Fruit fly (Drosophila melanogaster) whole organism, embryonic: ENCODE measurements around the gene CG44362.

Source experiments
- Adf1 ChIP-seq: fragments of 200-800 bp; sonication (Bioruptor generic); IDR thresholded peaks from 2 replicates; pipeline ENCODE4 v1.3.6; 2022; ENCODE audit warnings: missing biosample characterization, missing genetic modification characterization
- B-H2 ChIP-seq: fragments of 200-800 bp; sonication (Bioruptor generic); optimal IDR thresholded peaks from 2 replicates; lab custom pipeline; 2018; ENCODE audit warnings: missing biosample characterization, mild to moderate bottlenecking, missing genetic modification characterization
- CG10543 ChIP-seq: fragments of 200-800 bp; sonication (Bioruptor generic); optimal IDR thresholded peaks from 3 replicates; lab custom pipeline; 2017; ENCODE audit warnings: missing biosample characterization, mild to moderate bottlenecking, missing genetic modification characterization, moderate library complexity
- CG12744 ChIP-seq: fragments of 200-800 bp; sonication (Bioruptor generic); optimal IDR thresholded peaks from 2 replicates; lab custom pipeline; 2016; ENCODE audit warnings: missing biosample characterization, missing genetic modification characterization
- CG13123 ChIP-seq: fragments of 200-800 bp; sonication (Bioruptor generic); optimal IDR thresholded peaks from 2 replicates; lab custom pipeline; 2016; ENCODE audit warnings: missing biosample characterization, missing genetic modification characterization
- CG13296 ChIP-seq: fragments of 200-800 bp; sonication (Bioruptor generic); optimal IDR thresholded peaks from 3 replicates; lab custom pipeline; 2018; ENCODE audit warnings: missing biosample characterization, mild to moderate bottlenecking, missing genetic modification characterization
- CG15011 ChIP-seq: fragments of 200-800 bp; sonication (Bioruptor generic); optimal IDR thresholded peaks from 3 replicates; lab custom pipeline; 2018; ENCODE audit warnings: missing biosample characterization, mild to moderate bottlenecking, missing genetic modification characterization
- CG16813 ChIP-seq: fragments of 200-800 bp; sonication (Bioruptor generic); IDR thresholded peaks from 3 replicates; pipeline ENCODE4 v1.3.6; 2022; ENCODE audit warnings: missing biosample characterization, missing genetic modification characterization; ENCODE audit not compliant: partially characterized antibody
- CG1832 ChIP-seq: fragments of 200-800 bp; sonication (Bioruptor generic); optimal IDR thresholded peaks from 2 replicates; lab custom pipeline; 2017; ENCODE audit warnings: missing biosample characterization, mild to moderate bottlenecking, missing genetic modification characterization, inconsistent platforms
- CG18599 ChIP-seq: fragments of 200-800 bp; sonication (Bioruptor generic); optimal IDR thresholded peaks from 3 replicates; lab custom pipeline; 2017; ENCODE audit warnings: missing biosample characterization, missing genetic modification characterization, mild to moderate bottlenecking, moderate library complexity, missing genetic modification reagents
- CG2889 ChIP-seq: fragments of 200-800 bp; sonication (Bioruptor generic); IDR thresholded peaks from 3 replicates; pipeline ENCODE4 v1.3.6; 2022; ENCODE audit warnings: missing biosample characterization, missing genetic modification characterization
- CG3281 ChIP-seq: fragments of 200-800 bp; sonication (Bioruptor generic); optimal IDR thresholded peaks from 3 replicates; lab custom pipeline; 2017; ENCODE audit warnings: missing biosample characterization, mild to moderate bottlenecking, missing genetic modification characterization
- CG34376 ChIP-seq: fragments of 200-800 bp; sonication (Bioruptor generic); optimal IDR thresholded peaks from 2 replicates; lab custom pipeline; 2018; ENCODE audit warnings: missing biosample characterization, mild to moderate bottlenecking, missing genetic modification characterization
- CG4424 ChIP-seq: fragments of 200-800 bp; sonication (Bioruptor generic); optimal IDR thresholded peaks from 3 replicates; lab custom pipeline; 2016; ENCODE audit warnings: missing biosample characterization, missing genetic modification characterization
- CG4730 ChIP-seq: fragments of 200-800 bp; sonication (Bioruptor generic); IDR thresholded peaks from 2 replicates; pipeline ENCODE4 v1.3.6; 2022; ENCODE audit warnings: missing biosample characterization, missing genetic modification characterization
- CG6254 ChIP-seq: fragments of 200-800 bp; sonication (Bioruptor generic); optimal IDR thresholded peaks from 3 replicates; lab custom pipeline; 2017; ENCODE audit warnings: mild to moderate bottlenecking, missing biosample characterization, missing genetic modification reagents, missing genetic modification characterization
- CG8089 ChIP-seq: fragments of 200-800 bp; sonication (Bioruptor generic); optimal IDR thresholded peaks from 3 replicates; lab custom pipeline; 2016; ENCODE audit warnings: missing biosample characterization, missing genetic modification characterization
- CG8478 ChIP-seq: fragments of >200 bp; optimal IDR thresholded peaks from 2 replicates; lab custom pipeline; 2018
- CG9797 ChIP-seq: fragments of 200-800 bp; sonication (Bioruptor generic); optimal IDR thresholded peaks from 3 replicates; lab custom pipeline; 2018; ENCODE audit warnings: missing biosample characterization, mild to moderate bottlenecking, missing genetic modification characterization
- D19A ChIP-seq: fragments of 200-800 bp; optimal IDR thresholded peaks from 3 replicates; lab custom pipeline; 2019; ENCODE audit warnings: missing biosample characterization, mild to moderate bottlenecking, missing genetic modification characterization, moderate library complexity
- Dbx ChIP-seq: fragments of 200-800 bp; sonication (Bioruptor generic); IDR thresholded peaks from 3 replicates; pipeline ENCODE4 v1.3.6; 2022; ENCODE audit warnings: missing biosample characterization, missing genetic modification characterization
- Dll ChIP-seq: fragments of 200-800 bp; sonication (Bioruptor generic); IDR thresholded peaks from 4 replicates; pipeline ENCODE4 v1.3.6; 2022; ENCODE audit warnings: missing biosample characterization, missing genetic modification characterization; ENCODE audit not compliant: partially characterized antibody
- Fer1 ChIP-seq: fragments of 200-800 bp; sonication (Bioruptor generic); optimal IDR thresholded peaks from 2 replicates; lab custom pipeline; 2017; ENCODE audit warnings: missing biosample characterization, mild to moderate bottlenecking, missing genetic modification characterization
- HmgD ChIP-seq: fragments of 200-800 bp; sonication (Bioruptor generic); optimal IDR thresholded peaks from 3 replicates; lab custom pipeline; 2016; ENCODE audit warnings: missing biosample characterization, missing genetic modification characterization
- Jarid2 ChIP-seq: fragments of 200-800 bp; sonication (Bioruptor generic); optimal IDR thresholded peaks from 3 replicates; lab custom pipeline; 2017; ENCODE audit warnings: mild to moderate bottlenecking, missing biosample characterization, missing genetic modification reagents, missing genetic modification characterization
- NfI ChIP-seq: fragments of 200-800 bp; sonication (Bioruptor generic); optimal IDR thresholded peaks from 3 replicates; lab custom pipeline; 2018; ENCODE audit warnings: missing biosample characterization, mild to moderate bottlenecking, missing genetic modification characterization, moderate library complexity
- PHDP ChIP-seq: fragments of 200-800 bp; sonication (Bioruptor generic); optimal IDR thresholded peaks from 3 replicates; lab custom pipeline; 2018; ENCODE audit warnings: missing biosample characterization, mild to moderate bottlenecking, missing genetic modification characterization, moderate library complexity
- Poxn ChIP-seq: fragments of 200-800 bp; sonication (Bioruptor generic); IDR thresholded peaks from 2 replicates; pipeline ENCODE4 v1.3.6; 2022; ENCODE audit warnings: missing biosample characterization, missing genetic modification characterization
- Side ChIP-seq: fragments of 200-800 bp; sonication (Bioruptor generic); optimal IDR thresholded peaks from 2 replicates; lab custom pipeline; 2016; ENCODE audit warnings: missing biosample characterization, missing genetic modification characterization
- Spps ChIP-seq: fragments of 200-800 bp; sonication (Bioruptor generic); optimal IDR thresholded peaks from 2 replicates; lab custom pipeline; 2018; ENCODE audit warnings: missing biosample characterization, mild to moderate bottlenecking, missing genetic modification characterization
- Ssrp ChIP-seq: fragments of 200-800 bp; sonication (Bioruptor generic); optimal IDR thresholded peaks from 2 replicates; lab custom pipeline; 2018; ENCODE audit warnings: missing biosample characterization, mild to moderate bottlenecking, missing genetic modification characterization, moderate library complexity
- TFAM ChIP-seq: fragments of 200-800 bp; sonication (Bioruptor generic); optimal IDR thresholded peaks from 2 replicates; lab custom pipeline; 2017; ENCODE audit warnings: missing biosample characterization, missing genetic modification characterization, inconsistent platforms
- amos ChIP-seq: fragments of 200-800 bp; sonication (Bioruptor generic); IDR thresholded peaks from 2 replicates; pipeline ENCODE4 v1.3.6; 2022; ENCODE audit warnings: missing biosample characterization, missing genetic modification characterization; ENCODE audit not compliant: partially characterized antibody
- br ChIP-seq: fragments of >200 bp; optimal IDR thresholded peaks from 2 replicates; lab custom pipeline; 2017
- cg ChIP-seq: fragments of 200-800 bp; sonication (Bioruptor generic); optimal IDR thresholded peaks from 3 replicates; lab custom pipeline; 2019; ENCODE audit warnings: missing biosample characterization, mild to moderate bottlenecking, missing genetic modification characterization, moderate library complexity
- chif ChIP-seq, 2 experiments: fragments of 200-800 bp; sonication (Bioruptor generic); optimal IDR thresholded peaks; 3 replicates each; lab custom pipeline; 2016; ENCODE audit warnings: missing biosample characterization in 2 of 2, missing genetic modification characterization in 2 of 2
- chinmo ChIP-seq: fragments of 200-800 bp; sonication (Bioruptor generic); IDR thresholded peaks from 4 replicates; pipeline ENCODE4 v1.3.6; 2022; ENCODE audit warnings: missing biosample characterization, missing genetic modification characterization; ENCODE audit not compliant: partially characterized antibody
- croc ChIP-seq: fragments of 200-800 bp; sonication (Bioruptor generic); conservative IDR thresholded peaks from 3 replicates; pipeline ENCODE4 v1.3.6; 2022; ENCODE audit warnings: missing biosample characterization, missing genetic modification characterization
- esg ChIP-seq: fragments of 200-800 bp; sonication (Bioruptor generic); conservative IDR thresholded peaks from 2 replicates; pipeline ENCODE4 v1.3.6; 2022; ENCODE audit warnings: missing biosample characterization, missing genetic modification characterization
- jing ChIP-seq: fragments of 200-800 bp; sonication (Bioruptor generic); optimal IDR thresholded peaks from 2 replicates; lab custom pipeline; 2018; ENCODE audit warnings: missing biosample characterization, mild to moderate bottlenecking, missing genetic modification characterization
- klu ChIP-seq: fragments of 200-800 bp; sonication (Bioruptor generic); IDR thresholded peaks from 2 replicates; pipeline ENCODE4 v1.3.6; 2022; ENCODE audit warnings: missing biosample characterization, missing genetic modification characterization
- mam ChIP-seq: fragments of 200-800 bp; sonication (Bioruptor generic); optimal IDR thresholded peaks from 3 replicates; lab custom pipeline; 2016; ENCODE audit warnings: missing biosample characterization, missing genetic modification characterization
- pita ChIP-seq: fragments of 200-800 bp; sonication (Bioruptor generic); optimal IDR thresholded peaks from 2 replicates; lab custom pipeline; 2017; ENCODE audit warnings: missing biosample characterization, mild to moderate bottlenecking, missing genetic modification characterization
- schlank ChIP-seq: fragments of 200-800 bp; sonication (Bioruptor generic); optimal IDR thresholded peaks from 2 replicates; lab custom pipeline; 2018; ENCODE audit warnings: missing biosample characterization, mild to moderate bottlenecking, missing genetic modification characterization
- sima ChIP-seq: fragments of 200-800 bp; sonication (Bioruptor generic); optimal IDR thresholded peaks from 2 replicates; lab custom pipeline; 2016; ENCODE audit warnings: missing biosample characterization, missing genetic modification characterization
- sqz ChIP-seq: fragments of 200-800 bp; sonication (Bioruptor generic); optimal IDR thresholded peaks from 3 replicates; lab custom pipeline; 2018; ENCODE audit warnings: missing biosample characterization, mild to moderate bottlenecking, missing genetic modification characterization
- stc ChIP-seq: fragments of 200-800 bp; sonication (Bioruptor generic); IDR thresholded peaks from 2 replicates; pipeline ENCODE4 v1.3.6; 2022; ENCODE audit warnings: missing biosample characterization, missing genetic modification characterization
- yki ChIP-seq: fragments of >200 bp; optimal IDR thresholded peaks from 3 replicates; lab custom pipeline; 2018
- zf30C ChIP-seq: fragments of 200-800 bp; sonication (Bioruptor generic); optimal IDR thresholded peaks from 3 replicates; lab custom pipeline; 2018; ENCODE audit warnings: missing biosample characterization, mild to moderate bottlenecking, missing genetic modification characterization

CG44362 gene

dm6 chr3L:11348971-11349907 is 48.1 kb upstream of the CG44362 start (continued):
- peak in 1 of 2 experiments; percentile 13 for TF ChIP-seq chif (GFP tag; optimal IDR thresholded peaks at IDR 0.05; lab: Kevin White, UChicago)
- TF ChIP-seq Poxn, result 0 out of 2 replicates have a peak, but pooled peaks have one; percentile 62
- TF ChIP-seq esg (GFP tag; lab: Robert Waterston, UW), result peak; percentile 92
- peak; percentile 74 for TF ChIP-seq D19A (tag; lab: Kevin White, UChicago)
- TF ChIP-seq yki (lab: Kevin White, UChicago), result no peak
- TF ChIP-seq mam (GFP tag; lab: Kevin White, UChicago), result no peak
- TF ChIP-seq schlank, result no peak
- peak; percentile 80 for TF ChIP-seq CG10543 (GFP tag; lab: Kevin White, UChicago)
- TF ChIP-seq PHDP (tag; lab: Kevin White, UChicago), result peak; percentile 96
- TF ChIP-seq CG3281 (GFP tag; lab: Kevin White, UChicago), result peak; percentile 92
- no peak for TF ChIP-seq TFAM
- TF ChIP-seq CG34376, result no peak
- TF ChIP-seq CG4424 (GFP tag; lab: Kevin White, UChicago), result peak; percentile 76
- no peak; the same call in 1 of the 2 replicates for TF ChIP-seq amos (GFP tag; lab: Robert Waterston, UW)
- no peak for TF ChIP-seq br
- TF ChIP-seq Ssrp (tag; lab: Kevin White, UChicago), result peak; percentile 91
- TF ChIP-seq CG4730 (GFP tag; lab: Robert Waterston, UW), result peak; percentile 82
- peak; percentile 56 for TF ChIP-seq B-H2 (GFP tag; lab: Kevin White, UChicago)
- TF ChIP-seq Fer1, result peak; percentile 94
- TF ChIP-seq CG6254, result peak; percentile 62
- peak; percentile 74 for TF ChIP-seq Adf1 (GFP tag; lab: Robert Waterston, UW)
- TF ChIP-seq HmgD, result no peak
- peak; percentile 65 for TF ChIP-seq CG15011
- no peak for TF ChIP-seq CG12744 (GFP tag; lab: Kevin White, UChicago)
- TF ChIP-seq pita (GFP tag; lab: Kevin White, UChicago), result no peak
- peak; percentile 77 for TF ChIP-seq croc (GFP tag; lab: Robert Waterston, UW)
- TF ChIP-seq jing, result peak; percentile 34
- no peak for TF ChIP-seq zf30C (GFP tag; lab: Kevin White, UChicago)
- TF ChIP-seq stc (GFP tag; lab: Robert Waterston, UW), result peak; percentile 94
- peak; percentile 55 for TF ChIP-seq CG13123
- TF ChIP-seq CG1832 (GFP tag; lab: Kevin White, UChicago), result no peak
- TF ChIP-seq sqz (GFP tag; lab: Kevin White, UChicago), result peak; percentile 86
- TF ChIP-seq NfI (GFP tag; lab: Kevin White, UChicago), result peak; percentile 90
- peak; percentile 75 for TF ChIP-seq Jarid2 (GFP tag; lab: Kevin White, UChicago)
- peak; percentile 79 for TF ChIP-seq CG2889
- TF ChIP-seq Spps (tag; lab: Kevin White, UChicago), result peak; percentile 59
- TF ChIP-seq Dbx (GFP tag; lab: Robert Waterston, UW), result peak; percentile 83
- TF ChIP-seq cg, result no peak
- TF ChIP-seq CG9797, result no peak
- TF ChIP-seq Dll, result no peak
- no peak for TF ChIP-seq CG16813 (GFP tag; lab: Robert Waterston, UW)
- no peak for TF ChIP-seq CG8089 (GFP tag; lab: Kevin White, UChicago)
- TF ChIP-seq CG8478 (lab: Kevin White, UChicago), result no peak
- TF ChIP-seq CG13296 (GFP tag; lab: Kevin White, UChicago), result peak; percentile 91
- TF ChIP-seq klu (GFP tag; lab: Robert Waterston, UW), result peak; percentile 86
- peak; percentile 93 for TF ChIP-seq CG18599 (GFP tag; lab: Kevin White, UChicago)
- TF ChIP-seq Side (GFP tag; lab: Kevin White, UChicago), result no peak
- peak; percentile 80 for TF ChIP-seq chinmo (GFP tag; lab: Robert Waterston, UW)
- TF ChIP-seq sima (GFP tag; lab: Kevin White, UChicago), result no peak
